Worm (Caenorhabditis elegans): ENCODE results near the gene F55G1.6.

- TF ChIP-seq lin-39 (tag; optimal IDR thresholded peaks at IDR 0.05) (no peak), nhr-90 (tag; optimal IDR thresholded peaks at IDR 0.05; ENCODE audit: poor library complexity) (no peak), elt-3 (tag; optimal IDR thresholded peaks at IDR 0.05) (no peak), ztf-11 (tag; optimal IDR thresholded peaks at IDR 0.05) (no peak), lin-15B (tag; optimal IDR thresholded peaks at IDR 0.05) (no peak), lin-13 (GFP tag; optimal IDR thresholded peaks at IDR 0.05) (no peak), ces-1 (GFP tag; optimal IDR thresholded peaks at IDR 0.05) (no peak), nhr-11 (tag; optimal IDR thresholded peaks at IDR 0.05) (no peak), dpl-1 (GFP tag; optimal IDR thresholded peaks at IDR 0.05) (no peak), fos-1 (tag; optimal IDR thresholded peaks at IDR 0.05) (no peak), nhr-12 (tag; optimal IDR thresholded peaks at IDR 0.05) (no peak), egl-27 (tag; optimal IDR thresholded peaks at IDR 0.05) (no peak)
Observed at ce11 chrIV:7433858-7434257, 39.5 kb upstream of the F55G1.6 start, which contains the start of gene B0496.11.

All from whole organism, L1 larva.